Fruit fly (Drosophila melanogaster) whole organism: Measurements from ENCODE around the gene CG12766.

ENCODE experiments used
- CG8478 ChIP-seq: fragments of >200 bp; optimal IDR thresholded peaks from 2 replicates; lab custom pipeline; 2018; ENCODE audit warnings: inconsistent platforms
- EcR ChIP-seq, 2 experiments: fragments of >200 bp; optimal IDR thresholded peaks; 2 replicates each; lab custom pipeline; 2017; ENCODE audit warnings: missing biosample characterization in 2 of 2, missing genetic modification characterization in 2 of 2, missing genetic modification reagents in 2 of 2
- usp ChIP-seq: fragments of >200 bp; optimal IDR thresholded peaks from 2 replicates; lab custom pipeline; 2017; ENCODE audit warnings: missing biosample characterization, missing genetic modification characterization, mixed read lengths

- TF ChIP-seq EcR (GFP tag; optimal IDR thresholded peaks at IDR 0.05; lab: Kevin White, UChicago): no peak
- no peak for TF ChIP-seq CG8478 (lab: Kevin White, UChicago)
- no peak for TF ChIP-seq usp (GFP tag; lab: Kevin White, UChicago)
Observed at dm6 chr3L:3909831-3910230, 30.1 kb downstream of the CG12766 start, which contains the start of gene mge.
